Fruit fly (Drosophila melanogaster): Measurements from ENCODE around the gene 5-HT7.

The 5-HT7 gene

dm6 chr3R:31020762-31021161 is 4.1 kb upstream of the 5-HT7 start:
- no peak for TF ChIP-seq CG17801 (GFP tag; optimal IDR thresholded peaks at IDR 0.05; ENCODE audit: partially characterized antibody)

dm6 chr3R:31019662-31020061 is 3.0 kb upstream of the 5-HT7 start:
- no peak for TF ChIP-seq CG17801 (GFP tag; optimal IDR thresholded peaks at IDR 0.05; ENCODE audit: partially characterized antibody)

dm6 chr3R:31010086-31010485 is 6.6 kb downstream of the 5-HT7 start:
- TF ChIP-seq CG17801 (GFP tag; optimal IDR thresholded peaks at IDR 0.05; ENCODE audit: partially characterized antibody): no peak

dm6 chr3R:31006599-31006998 is 10.1 kb downstream of the 5-HT7 start:
- no peak for TF ChIP-seq CG17801 (GFP tag; optimal IDR thresholded peaks at IDR 0.05; ENCODE audit: partially characterized antibody)

dm6 chr3R:30992357-30992756 is 24.3 kb downstream of the 5-HT7 start, which contains the start of gene CG31007:
Gene CG31007 (minus strand): TSS chr3R:30992457.
- TF ChIP-seq CG17801 (GFP tag; optimal IDR thresholded peaks at IDR 0.05; ENCODE audit: partially characterized antibody): no peak

- no peak for TF ChIP-seq CG17801 (GFP tag; optimal IDR thresholded peaks at IDR 0.05; ENCODE audit: partially characterized antibody)
Observed at dm6 chr3R:30989948-30990347, 26.7 kb downstream of the 5-HT7 start, which contains the start of gene CG31008. Gene CG31008 (minus strand): TSS chr3R:30990006.

- TF ChIP-seq CG17801 (GFP tag; optimal IDR thresholded peaks at IDR 0.05; ENCODE audit: partially characterized antibody): no peak
Observed at dm6 chr3R:30964220-30964619, 52.5 kb downstream of the 5-HT7 start, which contains the start of gene Ctr1C. Gene Ctr1C (minus strand): TSS chr3R:30964320.

dm6 chr3R:30959400-30959799 is 57.3 kb downstream of the 5-HT7 start, which contains the start of gene CG15548:
Gene CG15548 (plus strand): TSS chr3R:30959700.
- no peak for TF ChIP-seq CG17801 (GFP tag; optimal IDR thresholded peaks at IDR 0.05; ENCODE audit: partially characterized antibody)

dm6 chr3R:30946352-30946751 is 70.3 kb downstream of the 5-HT7 start:
- no peak for TF ChIP-seq CG17801 (GFP tag; optimal IDR thresholded peaks at IDR 0.05; ENCODE audit: partially characterized antibody)

- no peak for TF ChIP-seq CG17801 (GFP tag; optimal IDR thresholded peaks at IDR 0.05; ENCODE audit: partially characterized antibody)
Observed at dm6 chr3R:30940234-30940633, 76.4 kb downstream of the 5-HT7 start.

- TF ChIP-seq CG17801 (GFP tag; optimal IDR thresholded peaks at IDR 0.05; ENCODE audit: partially characterized antibody): no peak
Observed at dm6 chr3R:30937002-30937401, 79.7 kb downstream of the 5-HT7 start, which contains the start of gene CG15550. Gene CG15550 (minus strand): TSS chr3R:30937102.

- TF ChIP-seq CG17801 (GFP tag; optimal IDR thresholded peaks at IDR 0.05; ENCODE audit: partially characterized antibody): no peak
Observed at dm6 chr3R:30936407-30936806, 80.3 kb downstream of the 5-HT7 start, which contains the start of gene CG15549. Gene CG15549 (minus strand): TSS chr3R:30936507.

dm6 chr3R:30933894-30934434 is 82.7 kb downstream of the 5-HT7 start:
- TF ChIP-seq CG17801 (GFP tag; optimal IDR thresholded peaks at IDR 0.05; ENCODE audit: partially characterized antibody): no peak

dm6 chr3R:30932092-30932491 is 84.6 kb downstream of the 5-HT7 start:
- TF ChIP-seq CG17801 (GFP tag; optimal IDR thresholded peaks at IDR 0.05; ENCODE audit: partially characterized antibody): no peak

- TF ChIP-seq CG17801 (GFP tag; optimal IDR thresholded peaks at IDR 0.05; ENCODE audit: partially characterized antibody): no peak
Observed at dm6 chr3R:30928634-30929033, 88.0 kb downstream of the 5-HT7 start.

- TF ChIP-seq CG17801 (GFP tag; optimal IDR thresholded peaks at IDR 0.05; ENCODE audit: partially characterized antibody): no peak
Observed at dm6 chr3R:30926033-30926432, 90.6 kb downstream of the 5-HT7 start.

dm6 chr3R:30925436-30925835 is 91.2 kb downstream of the 5-HT7 start:
- no peak for TF ChIP-seq CG17801 (GFP tag; optimal IDR thresholded peaks at IDR 0.05; ENCODE audit: partially characterized antibody)
